Worm (Caenorhabditis elegans) whole organism, midembryonic: Measurements from ENCODE around the gene Y73B6BL.289.

ENCODE experiments used
- T22C8.4 ChIP-seq: fragments of 200-800 bp; sonication (Bioruptor generic); IDR thresholded peaks from 2 replicates; pipeline ENCODE4 v1.3.6; 2022; ENCODE audit warnings: missing genetic modification characterization, missing compliant biosample characterization
- cog-1 ChIP-seq: sonication (generic microtip); optimal IDR thresholded peaks from 2 replicates; lab custom pipeline; 2016; ENCODE audit warnings: missing genetic modification characterization, missing compliant biosample characterization
- flt-1 ChIP-seq: fragments of 200-800 bp; sonication (Bioruptor generic); IDR thresholded peaks from 2 replicates; pipeline ENCODE4 v1.3.6; 2022; ENCODE audit warnings: missing genetic modification characterization, missing compliant biosample characterization
- klf-2 ChIP-seq: fragments of 200-800 bp; sonication (Bioruptor generic); conservative IDR thresholded peaks from 2 replicates; pipeline ENCODE4 v1.3.6; 2022; ENCODE audit warnings: missing genetic modification reagents, missing genetic modification characterization, missing compliant biosample characterization
- med-1 ChIP-seq: sonication (generic microtip); optimal IDR thresholded peaks from 2 replicates; lab custom pipeline; 2017; ENCODE audit warnings: missing genetic modification characterization, mild to moderate bottlenecking, missing compliant biosample characterization, antibody characterized with exemption, missing genetic modification reagents; ENCODE audit not compliant: insufficient read depth
- ref-1 ChIP-seq: fragments of 200-800 bp; sonication (Bioruptor generic); conservative IDR thresholded peaks from 2 replicates; pipeline ENCODE4 v1.3.6; 2022; ENCODE audit warnings: missing genetic modification reagents, missing genetic modification characterization, missing compliant biosample characterization
- tab-1 ChIP-seq: fragments of 200-800 bp; sonication (Bioruptor generic); IDR thresholded peaks from 2 replicates; pipeline ENCODE4 v1.3.6; 2022; ENCODE audit warnings: missing genetic modification characterization, missing compliant biosample characterization
- ztf-23 ChIP-seq: fragments of 200-800 bp; sonication (Bioruptor generic); IDR thresholded peaks from 2 replicates; pipeline ENCODE4 v1.3.6; 2022; ENCODE audit warnings: missing genetic modification reagents, missing genetic modification characterization, missing compliant biosample characterization
- ztf-29 ChIP-seq: fragments of 200-800 bp; sonication (Bioruptor generic); IDR thresholded peaks from 2 replicates; pipeline ENCODE4 v1.3.6; 2022; ENCODE audit warnings: missing genetic modification reagents, missing genetic modification characterization, missing compliant biosample characterization

Gene Y73B6BL.289

DNA sequence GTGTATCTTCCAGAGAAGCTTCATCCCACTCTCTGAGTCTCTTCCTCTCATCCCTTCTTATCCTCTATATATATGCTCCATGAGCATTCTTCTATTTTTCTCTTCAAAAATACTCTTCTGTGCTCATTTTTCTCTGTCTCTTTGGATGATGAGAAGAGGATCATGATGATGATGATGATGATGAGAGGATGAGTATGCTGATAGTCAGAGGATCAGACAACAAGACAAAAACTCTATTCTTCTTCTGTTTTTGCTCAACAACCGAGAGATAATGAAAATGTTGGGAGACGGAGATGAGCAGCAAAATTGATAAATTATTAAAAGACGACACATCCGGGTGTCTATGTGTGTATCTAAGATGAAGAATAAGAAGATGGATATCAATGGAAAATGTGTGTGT, 46.0 kb downstream of the Y73B6BL.289 start:
- no peak for TF ChIP-seq ztf-23
- TF ChIP-seq klf-2 (GFP tag; lab: Robert Waterston, UW): no peak
- TF ChIP-seq ref-1 (GFP tag; lab: Robert Waterston, UW): no peak

DNA sequence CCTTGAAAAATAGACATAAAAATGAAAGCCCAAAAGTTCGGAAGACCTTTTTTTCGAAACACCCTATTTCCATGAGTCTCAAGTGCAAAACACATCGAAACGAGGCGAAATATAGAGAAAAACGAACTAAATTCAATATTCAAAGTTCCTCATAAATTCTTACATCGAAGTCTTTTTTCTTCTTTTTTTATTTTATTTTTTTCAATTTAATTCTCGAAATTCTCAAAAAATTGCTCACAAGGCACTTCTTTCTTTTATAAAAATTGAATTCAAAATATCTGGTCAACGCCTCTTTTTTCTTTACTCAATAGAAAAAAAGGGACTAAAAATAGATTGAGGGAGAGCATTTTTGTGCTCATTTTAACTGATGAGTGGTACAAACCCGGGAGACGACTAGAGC, 47.9 kb downstream of the Y73B6BL.289 start:
- TF ChIP-seq ztf-23: no peak
- TF ChIP-seq T22C8.4 (GFP tag; lab: Robert Waterston, UW): no peak
- TF ChIP-seq cog-1 (tag; lab: Kevin White, UChicago): no peak
- no peak for TF ChIP-seq ztf-29
- TF ChIP-seq flt-1 (GFP tag; lab: Robert Waterston, UW): no peak
- TF ChIP-seq tab-1 (GFP tag; lab: Robert Waterston, UW): no peak
- no peak for TF ChIP-seq klf-2 (GFP tag; lab: Robert Waterston, UW)
- TF ChIP-seq med-1 (GFP tag; lab: Kevin White, UChicago): no peak
- no peak for TF ChIP-seq ref-1 (GFP tag; lab: Robert Waterston, UW)
